Worm (Caenorhabditis elegans): Measurements from ENCODE around the gene F38E11.9.

Gene F38E11.9

ce11 chrIV:9447209-9447608 lies 3.4 kb upstream of the F38E11.9 start, which contains the start of gene hsp-12.6:
Gene hsp-12.6, minus strand, starts transcription at chrIV:9447228.
- TF ChIP-seq hrde-1 (tag; optimal IDR thresholded peaks at IDR 0.05; ENCODE audit: borderline replicate concordance) (no peak), K12H6.12 (tag; optimal IDR thresholded peaks at IDR 0.05) (peak; percentile 2)

DNA sequence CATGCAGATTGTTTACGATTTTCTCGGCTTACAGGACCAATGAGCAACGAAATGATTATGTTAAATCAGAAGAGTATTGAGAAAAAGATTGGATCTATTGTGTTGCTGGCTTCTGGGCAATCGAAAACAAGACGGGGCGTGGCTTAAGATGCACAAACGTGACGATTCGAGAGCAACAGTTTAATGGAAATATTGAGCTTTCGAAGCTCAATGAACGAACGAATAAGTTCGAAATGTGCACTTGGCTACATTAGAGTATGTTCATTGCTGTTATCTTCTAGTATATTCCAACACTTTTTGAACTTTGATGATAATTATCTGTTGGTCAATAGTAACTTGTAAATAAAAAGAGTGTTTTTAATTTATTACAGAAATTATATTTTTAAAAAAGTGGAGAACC lies 1.6 kb upstream of the F38E11.9 start, which contains the start of gene hsp-12.3:
TSS of gene hsp-12.3 (minus strand) at position 101 of the 400 bp plus-strand sequence.
- no peak for TF ChIP-seq ztf-25 (GFP tag; IDR thresholded peaks at IDR 0.05)

DNA sequence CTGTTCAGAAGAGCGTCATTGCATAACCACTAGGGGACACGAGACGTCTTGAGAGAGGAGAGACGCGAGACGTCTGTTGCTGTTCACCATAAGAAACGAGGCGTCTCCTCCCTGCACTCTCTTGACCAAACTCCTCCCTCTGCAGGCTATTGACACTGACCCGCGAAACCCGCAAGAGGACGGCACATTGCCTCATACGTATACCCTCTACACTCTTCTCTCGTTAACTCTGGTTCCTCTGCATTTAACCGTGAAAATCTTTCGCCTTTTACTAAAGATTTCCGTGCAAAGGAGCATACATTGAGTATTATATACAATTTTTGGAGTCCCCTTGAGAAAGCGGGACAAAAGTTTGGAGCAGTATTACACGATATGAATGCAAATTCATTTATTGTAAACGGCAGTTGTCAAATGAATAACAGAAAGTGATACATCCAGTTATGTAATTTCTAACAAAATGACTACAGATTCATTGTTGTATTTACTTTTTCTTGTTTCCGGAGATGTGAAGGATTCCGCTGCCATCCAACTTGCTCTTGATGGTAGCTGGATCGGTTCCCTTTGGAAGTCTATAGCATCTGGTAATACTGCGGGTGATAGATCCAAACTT lies 682 bp upstream of the F38E11.9 start:
- TF ChIP-seq ccch-3 (GFP tag; optimal IDR thresholded peaks at IDR 0.05) (no peak), nfya-2 (GFP tag; IDR thresholded peaks at IDR 0.05) (0 out of 2 replicates have a peak, but pooled peaks have one; percentile 66), Y53F4B.3 (GFP tag; IDR thresholded peaks at IDR 0.05) (peak; percentile 74; the same call in 1 of the 2 replicates), C06A6.2 (GFP tag; conservative IDR thresholded peaks at IDR 0.05) (peak; percentile 60; the same call in 1 of the 2 replicates), ets-4 (GFP tag; optimal IDR thresholded peaks at IDR 0.05) (no peak), ceh-100 (GFP tag; IDR thresholded peaks at IDR 0.05) (peak; percentile 84), K12H6.12 (tag; optimal IDR thresholded peaks at IDR 0.05) (peak; percentile 83), attf-5 (GFP tag; optimal IDR thresholded peaks at IDR 0.05) (peak; percentile 84), aptf-2 (GFP tag; conservative IDR thresholded peaks at IDR 0.05) (peak; percentile 33; the same call in 1 of the 2 replicates), bed-1 (GFP tag; IDR thresholded peaks at IDR 0.05) (no peak), egl-44 (GFP tag; IDR thresholded peaks at IDR 0.05) (peak; percentile 81), B0336.3 (GFP tag; IDR thresholded peaks at IDR 0.05) (peak; percentile 95), ceh-91 (GFP tag; IDR thresholded peaks at IDR 0.05) (peak; percentile 53), tlf-1 (GFP tag; optimal IDR thresholded peaks at IDR 0.05) (peak; percentile 81), ceh-40 (GFP tag; IDR thresholded peaks at IDR 0.05) (0 out of 2 replicates have a peak, but pooled peaks have one; percentile 6), lin-40 (tag; optimal IDR thresholded peaks at IDR 0.05) (peak; percentile 93), Y67H2A.10 (GFP tag; conservative IDR thresholded peaks at IDR 0.05) (peak; percentile 77; the same call in 1 of the 2 replicates), tbx-9 (tag; optimal IDR thresholded peaks at IDR 0.05; ENCODE audit: borderline replicate concordance) (no peak), nhr-120 (GFP tag; IDR thresholded peaks at IDR 0.05) (no peak), B0019.2 (GFP tag; conservative IDR thresholded peaks at IDR 0.05) (peak; percentile 56; the same call in 1 of the 2 replicates), T26A5.8 (tag; optimal IDR thresholded peaks at IDR 0.05) (no peak), hmg-20 (GFP tag; IDR thresholded peaks at IDR 0.05) (peak; percentile 74), chd-7 (tag; optimal IDR thresholded peaks at IDR 0.05) (peak; percentile 62), mes-4 (tag; optimal IDR thresholded peaks at IDR 0.05) (no peak), ceh-27 (GFP tag; optimal IDR thresholded peaks at IDR 0.05) (peak; percentile 94), F52B5.7 (tag; optimal IDR thresholded peaks at IDR 0.05) (peak; percentile 18), snpc-1.3 (tag; optimal IDR thresholded peaks at IDR 0.05; ENCODE audit: insufficient read depth) (peak; percentile 91), lag-1 (GFP tag; IDR thresholded peaks at IDR 0.05) (no peak), Y95B8A.8 (GFP tag; IDR thresholded peaks at IDR 0.05) (peak; percentile 75; the same call in 1 of the 2 replicates), K11D2.4 (GFP tag; IDR thresholded peaks at IDR 0.05) (peak; percentile 75), nfyb-1 (GFP tag; IDR thresholded peaks at IDR 0.05) (peak; percentile 94), F49E8.2 (tag; optimal IDR thresholded peaks at IDR 0.05; ENCODE audit: insufficient read depth) (peak; percentile 90), rcor-1 (GFP tag; IDR thresholded peaks at IDR 0.05) (peak; percentile 85), snpc-1.1 (tag; optimal IDR thresholded peaks at IDR 0.05; ENCODE audit: insufficient read depth) (peak; percentile 97), Y79H2A.3 (GFP tag; conservative IDR thresholded peaks at IDR 0.05) (peak; percentile 37; the same call in 1 of the 2 replicates), T07F8.4 (tag; optimal IDR thresholded peaks at IDR 0.05) (peak; percentile 29), dpl-1 (GFP tag; optimal IDR thresholded peaks at IDR 0.05) (peak; percentile 3), him-1 (tag; optimal IDR thresholded peaks at IDR 0.05) (peak; percentile 81), ama-1 (optimal IDR thresholded peaks at IDR 0.05) (peak; percentile 98), ama-1 (GFP tag; optimal IDR thresholded peaks at IDR 0.05) (no peak), B0261.1 (tag; optimal IDR thresholded peaks at IDR 0.05) (peak; percentile 39)
